Worm (Caenorhabditis elegans) whole organism, L2 larva: Measurements from ENCODE around the gene ZK792.1.

Experiments used
- alr-1 ChIP-seq: fragments of 150-350 bp; optimal IDR thresholded peaks from 2 replicates; lab custom pipeline; 2014; ENCODE audit warnings: missing biosample characterization, missing genetic modification characterization
- ama-1 ChIP-seq: fragments of 150-350 bp; optimal IDR thresholded peaks from 2 replicates; lab custom pipeline; 2018; ENCODE audit warnings: inconsistent platforms
- blmp-1 ChIP-seq: sonication (generic microtip); optimal IDR thresholded peaks from 2 replicates; lab custom pipeline; 2017; ENCODE audit warnings: missing genetic modification characterization, mild to moderate bottlenecking, missing compliant biosample characterization, antibody characterized with exemption, moderate library complexity; ENCODE audit not compliant: insufficient read depth
- lsy-2 ChIP-seq, 2 experiments: fragments of 150-350 bp in 1 of 2; sonication (generic microtip) in 1 of 2; optimal IDR thresholded peaks; 2 replicates each; lab custom pipeline; 2014 to 2017; ENCODE audit warnings: missing biosample characterization in 2 of 2, missing genetic modification characterization in 2 of 2
- mab-5 ChIP-seq: fragments of 150-350 bp; optimal IDR thresholded peaks from 2 replicates; lab custom pipeline; 2014; ENCODE audit warnings: missing biosample characterization, missing genetic modification characterization
- nhr-11 ChIP-seq: fragments of 150-350 bp; optimal IDR thresholded peaks from 2 replicates; lab custom pipeline; 2014; ENCODE audit warnings: missing biosample characterization, missing genetic modification characterization
- nhr-6 ChIP-seq: fragments of 150-350 bp; optimal IDR thresholded peaks from 2 replicates; lab custom pipeline; 2014; ENCODE audit warnings: missing biosample characterization, missing genetic modification characterization
- nhr-77 ChIP-seq: fragments of 150-350 bp; optimal IDR thresholded peaks from 2 replicates; lab custom pipeline; 2014; ENCODE audit warnings: missing biosample characterization, missing genetic modification characterization
- sma-3 ChIP-seq: sonication (generic microtip); optimal IDR thresholded peaks from 2 replicates; lab custom pipeline; 2016; ENCODE audit warnings: missing genetic modification reagents, missing genetic modification characterization, missing compliant biosample characterization
- ztf-11 ChIP-seq: sonication (generic microtip); optimal IDR thresholded peaks from 2 replicates; lab custom pipeline; 2017; ENCODE audit warnings: missing biosample characterization, missing genetic modification characterization

DNA sequence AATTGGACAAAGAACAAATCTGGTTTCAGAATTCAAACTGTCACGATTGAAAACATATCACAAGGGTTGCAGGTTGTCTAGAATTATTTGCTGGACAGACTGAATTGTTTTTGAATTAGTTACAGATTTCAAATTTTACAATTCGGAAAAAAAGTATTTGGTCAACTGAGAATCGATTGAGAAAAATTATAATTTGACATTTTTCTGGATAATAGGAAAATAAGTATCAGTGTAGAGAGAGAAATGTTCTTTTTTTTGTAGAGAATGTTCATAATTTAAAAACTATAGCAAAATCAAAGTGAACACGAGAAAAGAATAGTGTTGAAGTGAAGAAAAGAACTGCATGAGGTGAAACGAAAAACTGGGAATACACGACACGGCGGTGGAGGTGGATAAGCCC is 41.1 kb downstream of the ZK792.1 start, which contains the start of gene dpy-20:
- TF ChIP-seq blmp-1 (tag; lab: Kevin White, UChicago): no peak
- no peak for TF ChIP-seq nhr-6
- no peak for TF ChIP-seq ztf-11 (tag; lab: Kevin White, UChicago)
- TF ChIP-seq alr-1 (tag; lab: Kevin White, UChicago): no peak
- TF ChIP-seq sma-3 (GFP tag; lab: Kevin White, UChicago): no peak
- no peak for TF ChIP-seq mab-5 (tag; lab: Kevin White, UChicago)
- no peak for TF ChIP-seq lsy-2 (tag; optimal IDR thresholded peaks at IDR 0.05; lab: Kevin White, UChicago)
- no peak for TF ChIP-seq nhr-11 (tag; lab: Kevin White, UChicago)
- TF ChIP-seq nhr-77 (tag; lab: Kevin White, UChicago): no peak
- TF ChIP-seq ama-1: no peak
